Fruit fly (Drosophila melanogaster) whole organism, embryonic: ENCODE results near the gene ea.

Source experiments
- Aef1 ChIP-seq: fragments of 200-800 bp; sonication (Bioruptor generic); IDR thresholded peaks from 3 replicates; pipeline ENCODE4 v1.3.6; 2022; ENCODE audit warnings: missing biosample characterization, missing genetic modification characterization
- B-H2 ChIP-seq: fragments of 200-800 bp; sonication (Bioruptor generic); optimal IDR thresholded peaks from 2 replicates; lab custom pipeline; 2018; ENCODE audit warnings: missing biosample characterization, mild to moderate bottlenecking, missing genetic modification characterization
- BEAF-32 ChIP-seq: fragments of 200-800 bp; sonication (Bioruptor generic); optimal IDR thresholded peaks from 3 replicates; lab custom pipeline; 2017; ENCODE audit warnings: missing biosample characterization, missing genetic modification characterization, mild to moderate bottlenecking, moderate library complexity, missing genetic modification reagents
- Blimp-1 ChIP-seq: fragments of 200-800 bp; sonication (Bioruptor generic); optimal IDR thresholded peaks from 3 replicates; lab custom pipeline; 2018; ENCODE audit warnings: missing biosample characterization, missing genetic modification characterization, mild to moderate bottlenecking, moderate library complexity, missing genetic modification reagents
- BtbVII ChIP-seq: fragments of 200-800 bp; sonication (Bioruptor generic); optimal IDR thresholded peaks from 3 replicates; lab custom pipeline; 2017; ENCODE audit warnings: missing biosample characterization, mild to moderate bottlenecking, missing genetic modification characterization
- CG10209 ChIP-seq: fragments of 200-800 bp; sonication (Bioruptor generic); optimal IDR thresholded peaks from 3 replicates; lab custom pipeline; 2017; ENCODE audit warnings: missing biosample characterization, mild to moderate bottlenecking, missing genetic modification characterization, missing genetic modification reagents
- CG10267 ChIP-seq: fragments of 200-800 bp; sonication (Bioruptor generic); optimal IDR thresholded peaks from 2 replicates; lab custom pipeline; 2018; ENCODE audit warnings: missing biosample characterization, mild to moderate bottlenecking, missing genetic modification characterization, moderate library complexity
- CG10543 ChIP-seq: fragments of 200-800 bp; sonication (Bioruptor generic); optimal IDR thresholded peaks from 3 replicates; lab custom pipeline; 2017; ENCODE audit warnings: missing biosample characterization, mild to moderate bottlenecking, missing genetic modification characterization, moderate library complexity
- CG10959 ChIP-seq: fragments of 200-800 bp; sonication (Bioruptor generic); IDR thresholded peaks from 2 replicates; pipeline ENCODE4 v1.3.6; 2022; ENCODE audit warnings: missing biosample characterization, missing genetic modification characterization
- CG12391 ChIP-seq: fragments of 200-800 bp; sonication (Bioruptor generic); optimal IDR thresholded peaks from 3 replicates; lab custom pipeline; 2018; ENCODE audit warnings: missing biosample characterization, mild to moderate bottlenecking, missing genetic modification characterization, moderate library complexity
- CG13123 ChIP-seq: fragments of 200-800 bp; sonication (Bioruptor generic); optimal IDR thresholded peaks from 2 replicates; lab custom pipeline; 2016; ENCODE audit warnings: missing biosample characterization, missing genetic modification characterization
- CG13296 ChIP-seq: fragments of 200-800 bp; sonication (Bioruptor generic); optimal IDR thresholded peaks from 3 replicates; lab custom pipeline; 2018; ENCODE audit warnings: missing biosample characterization, mild to moderate bottlenecking, missing genetic modification characterization
- CG15479 ChIP-seq: fragments of 200-800 bp; sonication (Bioruptor generic); optimal IDR thresholded peaks from 3 replicates; lab custom pipeline; 2019; ENCODE audit warnings: missing biosample characterization, mild to moderate bottlenecking, missing genetic modification characterization, moderate library complexity
- CG17361 ChIP-seq: fragments of 200-800 bp; sonication (Bioruptor generic); IDR thresholded peaks from 3 replicates; pipeline ENCODE4 v1.3.6; 2022; ENCODE audit warnings: missing biosample characterization, missing genetic modification characterization
- CG17829 ChIP-seq: fragments of 200-800 bp; optimal IDR thresholded peaks from 2 replicates; lab custom pipeline; 2019; ENCODE audit warnings: missing biosample characterization, mild to moderate bottlenecking, missing genetic modification characterization, moderate library complexity
- CG18599 ChIP-seq: fragments of 200-800 bp; sonication (Bioruptor generic); optimal IDR thresholded peaks from 3 replicates; lab custom pipeline; 2017; ENCODE audit warnings: missing biosample characterization, missing genetic modification characterization, mild to moderate bottlenecking, moderate library complexity, missing genetic modification reagents
- CG2712 ChIP-seq: fragments of 200-800 bp; optimal IDR thresholded peaks from 3 replicates; lab custom pipeline; 2019; ENCODE audit warnings: missing biosample characterization, mild to moderate bottlenecking, missing genetic modification characterization, moderate library complexity
- CG32532 ChIP-seq: fragments of 200-800 bp; sonication (Bioruptor generic); IDR thresholded peaks from 2 replicates; pipeline ENCODE4 v1.3.6; 2022; ENCODE audit warnings: missing biosample characterization, missing genetic modification characterization
- CG33557 ChIP-seq: fragments of 200-800 bp; sonication (Bioruptor generic); optimal IDR thresholded peaks from 2 replicates; lab custom pipeline; 2019; ENCODE audit warnings: missing biosample characterization, mild to moderate bottlenecking, missing genetic modification characterization, moderate library complexity
- CG34422 ChIP-seq: fragments of 200-800 bp; sonication (Bioruptor generic); IDR thresholded peaks from 3 replicates; pipeline ENCODE4 v1.3.6; 2022; ENCODE audit warnings: missing biosample characterization, missing genetic modification characterization
- CG4328 ChIP-seq: fragments of 200-800 bp; sonication (Bioruptor generic); optimal IDR thresholded peaks from 3 replicates; lab custom pipeline; 2017; ENCODE audit warnings: missing biosample characterization, missing genetic modification reagents, missing genetic modification characterization
- CG6683 ChIP-seq: fragments of 200-800 bp; sonication (Bioruptor generic); optimal IDR thresholded peaks from 2 replicates; lab custom pipeline; 2017; ENCODE audit warnings: missing biosample characterization, mild to moderate bottlenecking, missing genetic modification characterization, missing genetic modification reagents
- CG7745 ChIP-seq: fragments of 200-800 bp; sonication (Bioruptor generic); optimal IDR thresholded peaks from 2 replicates; lab custom pipeline; 2018; ENCODE audit warnings: missing biosample characterization, mild to moderate bottlenecking, missing genetic modification characterization, moderate library complexity
- CG8388 ChIP-seq: fragments of 200-800 bp; sonication (Bioruptor generic); optimal IDR thresholded peaks from 2 replicates; lab custom pipeline; 2019; ENCODE audit warnings: missing biosample characterization, mild to moderate bottlenecking, missing genetic modification characterization, moderate library complexity
- CG9817 ChIP-seq: fragments of 200-800 bp; sonication (Bioruptor generic); optimal IDR thresholded peaks from 2 replicates; lab custom pipeline; 2018; ENCODE audit warnings: missing biosample characterization, mild to moderate bottlenecking, missing genetic modification characterization, moderate library complexity
- Chrac-16 ChIP-seq: fragments of 200-800 bp; sonication (Bioruptor generic); optimal IDR thresholded peaks from 3 replicates; lab custom pipeline; 2016; ENCODE audit warnings: missing biosample characterization, missing genetic modification characterization
- D19A ChIP-seq: fragments of 200-800 bp; optimal IDR thresholded peaks from 3 replicates; lab custom pipeline; 2019; ENCODE audit warnings: missing biosample characterization, mild to moderate bottlenecking, missing genetic modification characterization, moderate library complexity
- HLH3B ChIP-seq: fragments of 200-800 bp; sonication (Bioruptor generic); IDR thresholded peaks from 2 replicates; pipeline ENCODE4 v1.3.6; 2022; ENCODE audit warnings: missing biosample characterization, missing genetic modification characterization
- Hsf ChIP-seq: fragments of 200-800 bp; sonication (Bioruptor generic); optimal IDR thresholded peaks from 3 replicates; lab custom pipeline; 2016; ENCODE audit warnings: missing biosample characterization, missing genetic modification characterization
- Mrtf ChIP-seq: fragments of 200-800 bp; sonication (Bioruptor generic); IDR thresholded peaks from 3 replicates; pipeline ENCODE4 v1.3.6; 2022; ENCODE audit warnings: missing biosample characterization, missing genetic modification characterization
- Scr ChIP-seq: fragments of 200-800 bp; sonication (Bioruptor generic); IDR thresholded peaks from 2 replicates; pipeline ENCODE4 v1.3.6; 2022; ENCODE audit warnings: missing biosample characterization, missing genetic modification characterization; ENCODE audit not compliant: partially characterized antibody
- Sox100B ChIP-seq: fragments of 200-800 bp; sonication (Bioruptor generic); optimal IDR thresholded peaks from 3 replicates; lab custom pipeline; 2018; ENCODE audit warnings: missing biosample characterization, mild to moderate bottlenecking, missing genetic modification characterization
- Xbp1 ChIP-seq: fragments of 200-800 bp; sonication (Bioruptor generic); optimal IDR thresholded peaks from 3 replicates; lab custom pipeline; 2016; ENCODE audit warnings: missing biosample characterization, mild to moderate bottlenecking, missing genetic modification characterization
- ase ChIP-seq: fragments of 200-800 bp; sonication (Bioruptor generic); IDR thresholded peaks from 3 replicates; pipeline ENCODE4 v1.3.6; 2022; ENCODE audit warnings: missing biosample characterization, missing genetic modification characterization
- cg ChIP-seq: fragments of 200-800 bp; sonication (Bioruptor generic); optimal IDR thresholded peaks from 3 replicates; lab custom pipeline; 2019; ENCODE audit warnings: missing biosample characterization, mild to moderate bottlenecking, missing genetic modification characterization, moderate library complexity
- chn ChIP-seq: fragments of 200-800 bp; sonication (Bioruptor generic); optimal IDR thresholded peaks from 2 replicates; lab custom pipeline; 2016; ENCODE audit warnings: missing biosample characterization, missing genetic modification characterization
- crol ChIP-seq: fragments of 200-800 bp; sonication (Bioruptor generic); IDR thresholded peaks from 2 replicates; pipeline ENCODE4 v1.3.6; 2022; ENCODE audit warnings: missing biosample characterization, missing genetic modification characterization
- dpn ChIP-seq, 2 experiments: fragments of 200-800 bp; sonication (Bioruptor generic); optimal IDR thresholded peaks; 3 replicates each; lab custom pipeline; 2016; ENCODE audit warnings: missing biosample characterization in 2 of 2, missing genetic modification characterization in 2 of 2
- dysf ChIP-seq: fragments of 200-800 bp; sonication (Bioruptor generic); IDR thresholded peaks from 3 replicates; pipeline ENCODE4 v1.3.6; 2022; ENCODE audit warnings: missing biosample characterization, missing genetic modification characterization
- exex ChIP-seq: fragments of 200-800 bp; sonication (Bioruptor generic); optimal IDR thresholded peaks from 4 replicates; lab custom pipeline; 2018; ENCODE audit warnings: missing biosample characterization, mild to moderate bottlenecking, missing genetic modification characterization, moderate library complexity
- h ChIP-seq: fragments of >200 bp; optimal IDR thresholded peaks from 2 replicates; lab custom pipeline; 2017
- ham ChIP-seq: fragments of 200-800 bp; sonication (Bioruptor generic); IDR thresholded peaks from 2 replicates; pipeline ENCODE4 v1.3.6; 2022; ENCODE audit warnings: missing biosample characterization, missing genetic modification characterization
- ind ChIP-seq: fragments of 200-800 bp; sonication (Bioruptor generic); optimal IDR thresholded peaks from 3 replicates; lab custom pipeline; 2016; ENCODE audit warnings: missing biosample characterization, missing genetic modification characterization
- ken ChIP-seq: fragments of 200-800 bp; sonication (Bioruptor generic); IDR thresholded peaks from 3 replicates; pipeline ENCODE4 v1.3.6; 2022; ENCODE audit warnings: missing biosample characterization, missing genetic modification characterization
- klu ChIP-seq: fragments of 200-800 bp; sonication (Bioruptor generic); IDR thresholded peaks from 2 replicates; pipeline ENCODE4 v1.3.6; 2022; ENCODE audit warnings: missing biosample characterization, missing genetic modification characterization
- kni ChIP-seq: fragments of 200-800 bp; sonication (Bioruptor generic); optimal IDR thresholded peaks from 3 replicates; lab custom pipeline; 2017; ENCODE audit warnings: mild to moderate bottlenecking, missing biosample characterization, missing genetic modification reagents, missing genetic modification characterization
- lbe ChIP-seq: fragments of 200-800 bp; sonication (Bioruptor generic); optimal IDR thresholded peaks from 2 replicates; lab custom pipeline; 2016; ENCODE audit warnings: missing biosample characterization, mild to moderate bottlenecking, missing genetic modification characterization
- sens ChIP-seq: fragments of 200-800 bp; sonication (Bioruptor generic); peaks from one replicate; lab custom pipeline; 2016; ENCODE audit warnings: missing biosample characterization, missing genetic modification characterization
- seq ChIP-seq: fragments of 200-800 bp; sonication (Bioruptor generic); IDR thresholded peaks from 2 replicates; pipeline ENCODE4 v1.3.6; 2022; ENCODE audit warnings: missing biosample characterization, missing genetic modification characterization
- trem ChIP-seq: fragments of 200-800 bp; optimal IDR thresholded peaks from 3 replicates; lab custom pipeline; 2019; ENCODE audit warnings: missing biosample characterization, mild to moderate bottlenecking, missing genetic modification characterization, moderate library complexity

Gene ea

DNA sequence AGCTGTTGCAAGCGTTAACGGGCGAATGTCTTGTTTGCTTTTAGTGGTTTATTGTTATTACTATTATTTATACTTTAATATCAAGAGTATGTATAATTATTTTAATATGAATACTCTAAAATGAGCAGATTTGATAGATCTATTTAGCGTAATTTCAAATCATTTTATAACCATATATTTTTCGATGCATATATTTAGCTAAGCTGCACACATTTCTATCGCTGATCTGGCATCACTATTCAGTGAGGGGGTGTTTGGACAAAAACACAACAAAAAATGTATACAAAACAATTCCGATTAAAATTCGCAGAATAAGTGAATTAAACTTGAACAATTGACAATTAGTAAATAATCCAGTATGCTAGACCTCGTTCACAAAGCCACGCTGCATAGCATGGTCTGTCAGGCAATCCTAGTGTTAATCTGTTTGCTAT, 22.5 kb downstream of the ea start, which contains the start of the genes Trs33 and Tmtc4 (continued):
- TF ChIP-seq CG10543 (GFP tag; lab: Kevin White, UChicago): peak; percentile 17
- peak; percentile 65 for TF ChIP-seq CG17829 (tag; lab: Kevin White, UChicago)
- peak; percentile 21 for TF ChIP-seq Hsf (GFP tag; lab: Kevin White, UChicago)
- no peak for TF ChIP-seq seq (GFP tag; lab: Robert Waterston, UW)
- TF ChIP-seq D19A (tag; lab: Kevin White, UChicago): peak; percentile 15
- no peak for TF ChIP-seq h (lab: Kevin White, UChicago)
- TF ChIP-seq CG15479 (GFP tag; lab: Kevin White, UChicago): no peak
- TF ChIP-seq kni (GFP tag; lab: Kevin White, UChicago): peak; percentile 99
- peak; percentile 34 for TF ChIP-seq CG33557 (GFP tag; lab: Kevin White, UChicago)
- peak; percentile 66 for TF ChIP-seq CG2712 (tag; lab: Kevin White, UChicago)
- peak; percentile 57; the same call in 2 of the 3 replicates for TF ChIP-seq CG17361 (GFP tag; lab: Robert Waterston, UW)
- peak; percentile 61 for TF ChIP-seq B-H2 (GFP tag; lab: Kevin White, UChicago)
- TF ChIP-seq BEAF-32 (GFP tag; lab: Kevin White, UChicago): peak; percentile 25
- TF ChIP-seq CG8388 (GFP tag; lab: Kevin White, UChicago): peak; percentile 35
- peak; percentile 22 for TF ChIP-seq exex (tag; lab: Kevin White, UChicago)
- no peak for TF ChIP-seq Mrtf (GFP tag; lab: Robert Waterston, UW)
- peak; percentile 50 for TF ChIP-seq ind (GFP tag; lab: Kevin White, UChicago)
- TF ChIP-seq ase (GFP tag; lab: Robert Waterston, UW): peak; percentile 37; the same call in 1 of the 3 replicates
- TF ChIP-seq Aef1 (GFP tag; lab: Robert Waterston, UW): peak; percentile 43; the same call in 2 of the 3 replicates
- TF ChIP-seq CG13123 (GFP tag; lab: Kevin White, UChicago): peak; percentile 15
- TF ChIP-seq CG34422 (GFP tag; lab: Robert Waterston, UW): peak; percentile 29; the same call in 1 of the 3 replicates
- TF ChIP-seq CG18599 (GFP tag; lab: Kevin White, UChicago): peak; percentile 37
- peak; percentile 9 for TF ChIP-seq CG6683 (GFP tag; lab: Kevin White, UChicago)
- TF ChIP-seq Sox100B: no peak
- peak; percentile 27 for TF ChIP-seq Xbp1 (GFP tag; lab: Kevin White, UChicago)
- peak; percentile 33; the same call in 1 of the 2 replicates for TF ChIP-seq Scr (GFP tag; lab: Robert Waterston, UW)
- peak; percentile 7 for TF ChIP-seq BtbVII (GFP tag; lab: Kevin White, UChicago)
- no peak for TF ChIP-seq cg (GFP tag; lab: Kevin White, UChicago)
- TF ChIP-seq Chrac-16 (GFP tag; lab: Kevin White, UChicago): peak; percentile 1
- peak; percentile 53 for TF ChIP-seq CG9817 (tag; lab: Kevin White, UChicago)
- TF ChIP-seq CG10209 (GFP tag; lab: Kevin White, UChicago): peak; percentile 21
- TF ChIP-seq trem: peak; percentile 76
- peak in 1 of 2 experiments; percentile 28 for TF ChIP-seq dpn (GFP tag; optimal IDR thresholded peaks at IDR 0.05; lab: Kevin White, UChicago)
- peak; percentile 31 for TF ChIP-seq Blimp-1 (GFP tag; lab: Kevin White, UChicago)
- TF ChIP-seq crol (GFP tag; lab: Robert Waterston, UW): peak; percentile 27; the same call in 1 of the 2 replicates
- peak; percentile 55 for TF ChIP-seq lbe (GFP tag; lab: Kevin White, UChicago)
- TF ChIP-seq CG10267: peak; percentile 54
- TF ChIP-seq dysf: no peak
- peak; percentile 19; the same call in 1 of the 2 replicates for TF ChIP-seq CG32532 (GFP tag; lab: Robert Waterston, UW)
- TF ChIP-seq ken (GFP tag; lab: Robert Waterston, UW): no peak
- peak; percentile 12 for TF ChIP-seq CG13296 (GFP tag; lab: Kevin White, UChicago)
- peak; percentile 28; the same call in 1 of the 2 replicates for TF ChIP-seq klu (GFP tag; lab: Robert Waterston, UW)
- no peak for TF ChIP-seq CG7745 (tag; lab: Kevin White, UChicago)
- TF ChIP-seq CG4328: peak; percentile 29
- no peak for TF ChIP-seq chn (GFP tag; lab: Kevin White, UChicago)
- TF ChIP-seq HLH3B (GFP tag; lab: Robert Waterston, UW): no peak
- TF ChIP-seq CG12391 (tag; lab: Kevin White, UChicago): peak; percentile 72
- no peak for TF ChIP-seq ham
- no peak for TF ChIP-seq CG10959 (GFP tag; lab: Robert Waterston, UW)
- peak; percentile 67 for TF ChIP-seq sens (GFP tag; lab: Kevin White, UChicago)
